Worm (Caenorhabditis elegans) whole organism, late embryonic: ENCODE data around the gene H06H21.37.

Experiments used
- K09A11.1 ChIP-seq: sonication (generic microtip); optimal IDR thresholded peaks from 2 replicates; lab custom pipeline; 2017; ENCODE audit warnings: antibody characterized with exemption, mild to moderate bottlenecking, missing genetic modification characterization, missing compliant biosample characterization; ENCODE audit not compliant: insufficient read depth
- ceh-19 ChIP-seq: fragments of 200-800 bp; sonication (Bioruptor generic); optimal IDR thresholded peaks from 2 replicates; lab custom pipeline; 2018; ENCODE audit warnings: mild to moderate bottlenecking, missing genetic modification characterization, missing compliant biosample characterization
- ceh-22 ChIP-seq: sonication (generic microtip); optimal IDR thresholded peaks from 2 replicates; lab custom pipeline; 2017; ENCODE audit warnings: missing biosample characterization, missing genetic modification characterization
- ceh-34 ChIP-seq: sonication (generic microtip); optimal IDR thresholded peaks from 2 replicates; lab custom pipeline; 2016; ENCODE audit warnings: mild to moderate bottlenecking, missing genetic modification characterization, missing compliant biosample characterization
- elt-2 ChIP-seq: sonication (generic microtip); optimal IDR thresholded peaks from 2 replicates; lab custom pipeline; 2016; ENCODE audit warnings: missing genetic modification reagents, missing genetic modification characterization, missing compliant biosample characterization
- hlh-30 ChIP-seq: sonication (generic microtip); optimal IDR thresholded peaks from 2 replicates; lab custom pipeline; 2017; ENCODE audit warnings: antibody characterized with exemption, missing genetic modification characterization, missing compliant biosample characterization; ENCODE audit not compliant: insufficient read depth
- lin-11 ChIP-seq: fragments of 200-800 bp; sonication (Bioruptor generic); optimal IDR thresholded peaks from 2 replicates; lab custom pipeline; 2018; ENCODE audit warnings: mild to moderate bottlenecking, missing genetic modification characterization, missing compliant biosample characterization
- mec-3 ChIP-seq: sonication (generic microtip); optimal IDR thresholded peaks from 2 replicates; lab custom pipeline; 2016; ENCODE audit warnings: borderline replicate concordance, missing genetic modification characterization, missing compliant biosample characterization
- pha-4 ChIP-seq: fragments of 150-350 bp; optimal IDR thresholded peaks from 2 replicates; lab custom pipeline; 2018; ENCODE audit warnings: missing biosample characterization, missing genetic modification reagents, missing genetic modification characterization
- pqm-1 ChIP-seq: sonication (generic microtip); optimal IDR thresholded peaks from 2 replicates; lab custom pipeline; 2016; ENCODE audit warnings: missing genetic modification characterization, missing compliant biosample characterization
- pros-1 ChIP-seq: fragments of 150-350 bp; optimal IDR thresholded peaks from 2 replicates; lab custom pipeline; 2014; ENCODE audit warnings: missing biosample characterization, missing genetic modification reagents, missing genetic modification characterization
- ttx-3 ChIP-seq: sonication (generic microtip); optimal IDR thresholded peaks from 2 replicates; lab custom pipeline; 2016; ENCODE audit warnings: missing genetic modification reagents, missing genetic modification characterization, missing compliant biosample characterization

ce11 chrIV:4827219-4827618 lies 17.4 kb upstream of the H06H21.37 start, which contains the start of gene mpz-4:
- TF ChIP-seq K09A11.1 = no peak
- no peak for TF ChIP-seq ceh-22 (tag; lab: Kevin White, UChicago)
- no peak for TF ChIP-seq lin-11
- no peak for TF ChIP-seq mec-3 (tag; lab: Kevin White, UChicago)
- no peak for TF ChIP-seq ttx-3
- TF ChIP-seq elt-2 = no peak
- TF ChIP-seq pqm-1 (tag; lab: Kevin White, UChicago) = no peak
- TF ChIP-seq pros-1 (tag; lab: Kevin White, UChicago) = no peak
- no peak for TF ChIP-seq ceh-19 (GFP tag; lab: Kevin White, UChicago)
- no peak for TF ChIP-seq hlh-30 (tag; lab: Kevin White, UChicago)
- no peak for TF ChIP-seq ceh-34
- no peak for TF ChIP-seq pha-4 (tag; lab: Kevin White, UChicago)
